Worm (Caenorhabditis elegans) whole organism, L2 larva: ENCODE results near the gene lips-17.

ENCODE experiments used
- F13H6.1 ChIP-seq: sonication (generic microtip); optimal IDR thresholded peaks from 2 replicates; lab custom pipeline; 2016; ENCODE audit warnings: missing genetic modification characterization, missing compliant biosample characterization
- R02D3.7 ChIP-seq: fragments of 150-350 bp; optimal IDR thresholded peaks from 2 replicates; lab custom pipeline; 2014; ENCODE audit warnings: missing biosample characterization, missing genetic modification characterization
- alr-1 ChIP-seq: fragments of 150-350 bp; optimal IDR thresholded peaks from 2 replicates; lab custom pipeline; 2014; ENCODE audit warnings: missing biosample characterization, missing genetic modification characterization
- aly-2 ChIP-seq: fragments of 150-350 bp; optimal IDR thresholded peaks from 2 replicates; lab custom pipeline; 2014; ENCODE audit warnings: missing biosample characterization, missing genetic modification characterization
- blmp-1 ChIP-seq: sonication (generic microtip); optimal IDR thresholded peaks from 2 replicates; lab custom pipeline; 2017; ENCODE audit warnings: missing genetic modification characterization, mild to moderate bottlenecking, missing compliant biosample characterization, antibody characterized with exemption, moderate library complexity; ENCODE audit not compliant: insufficient read depth
- ceh-16 ChIP-seq: fragments of 150-350 bp; optimal IDR thresholded peaks from 2 replicates; lab custom pipeline; 2014; ENCODE audit warnings: missing biosample characterization, missing genetic modification characterization
- ceh-82 ChIP-seq: fragments of 150-350 bp; optimal IDR thresholded peaks from 2 replicates; lab custom pipeline; 2014; ENCODE audit warnings: missing biosample characterization, missing genetic modification characterization
- crh-2 ChIP-seq: sonication (generic microtip); optimal IDR thresholded peaks from 2 replicates; lab custom pipeline; 2017; ENCODE audit warnings: missing biosample characterization, missing genetic modification characterization
- dmd-4 ChIP-seq: sonication (generic microtip); optimal IDR thresholded peaks from 2 replicates; lab custom pipeline; 2017; ENCODE audit warnings: missing biosample characterization, missing genetic modification characterization
- egl-27 ChIP-seq: sonication (generic microtip); optimal IDR thresholded peaks from 3 replicates; lab custom pipeline; 2017; ENCODE audit warnings: missing biosample characterization, missing genetic modification reagents, missing genetic modification characterization
- elt-1 ChIP-seq: fragments of 150-350 bp; optimal IDR thresholded peaks from 2 replicates; lab custom pipeline; 2014; ENCODE audit warnings: missing biosample characterization, missing genetic modification characterization
- elt-3 ChIP-seq: sonication (generic microtip); optimal IDR thresholded peaks from 2 replicates; lab custom pipeline; 2017; ENCODE audit warnings: missing biosample characterization, missing genetic modification characterization
- lin-13 ChIP-seq: fragments of 150-350 bp; optimal IDR thresholded peaks from 2 replicates; lab custom pipeline; 2014; ENCODE audit warnings: missing biosample characterization, missing genetic modification reagents, missing genetic modification characterization
- mbf-1 ChIP-seq: sonication (generic microtip); optimal IDR thresholded peaks from 2 replicates; lab custom pipeline; 2017; ENCODE audit warnings: missing biosample characterization, missing genetic modification characterization
- nhr-11 ChIP-seq: fragments of 150-350 bp; optimal IDR thresholded peaks from 2 replicates; lab custom pipeline; 2014; ENCODE audit warnings: missing biosample characterization, missing genetic modification characterization
- nhr-129 ChIP-seq: fragments of 150-350 bp; optimal IDR thresholded peaks from 2 replicates; lab custom pipeline; 2014; ENCODE audit warnings: missing biosample characterization, missing genetic modification characterization
- nhr-21 ChIP-seq: fragments of 150-350 bp; optimal IDR thresholded peaks from 2 replicates; lab custom pipeline; 2014; ENCODE audit warnings: missing biosample characterization, missing genetic modification characterization
- nhr-23 ChIP-seq: fragments of 150-350 bp; optimal IDR thresholded peaks from 2 replicates; lab custom pipeline; 2014; ENCODE audit warnings: missing biosample characterization, missing genetic modification reagents, missing genetic modification characterization
- nhr-237 ChIP-seq: fragments of 150-350 bp; optimal IDR thresholded peaks from 2 replicates; lab custom pipeline; 2014; ENCODE audit warnings: missing biosample characterization, missing genetic modification characterization
- nhr-25 ChIP-seq: fragments of 150-350 bp; sonication (generic microtip); optimal IDR thresholded peaks from 3 replicates; lab custom pipeline; 2014; ENCODE audit warnings: missing biosample characterization, missing genetic modification characterization
- nhr-6 ChIP-seq: fragments of 150-350 bp; optimal IDR thresholded peaks from 2 replicates; lab custom pipeline; 2014; ENCODE audit warnings: missing biosample characterization, missing genetic modification characterization
- peb-1 ChIP-seq: fragments of 150-350 bp; optimal IDR thresholded peaks from 2 replicates; lab custom pipeline; 2014; ENCODE audit warnings: missing biosample characterization, missing genetic modification characterization
- sem-4 ChIP-seq: fragments of 150-350 bp; optimal IDR thresholded peaks from 2 replicates; lab custom pipeline; 2014; ENCODE audit warnings: missing biosample characterization, missing genetic modification reagents, missing genetic modification characterization
- skn-1 ChIP-seq: sonication (generic microtip); optimal IDR thresholded peaks from 2 replicates; lab custom pipeline; 2017; ENCODE audit warnings: missing biosample characterization, missing genetic modification characterization
- sma-3 ChIP-seq: sonication (generic microtip); optimal IDR thresholded peaks from 2 replicates; lab custom pipeline; 2016; ENCODE audit warnings: missing genetic modification reagents, missing genetic modification characterization, missing compliant biosample characterization
- sma-9 ChIP-seq, 2 experiments: fragments of 150-350 bp in 1 of 2; sonication (generic microtip) in 1 of 2; optimal IDR thresholded peaks; 2 replicates each; lab custom pipeline; 2014 to 2016; ENCODE audit warnings: missing genetic modification characterization in 2 of 2, mild to moderate bottlenecking in 1 of 2, missing biosample characterization in 1 of 2, missing compliant biosample characterization in 1 of 2, missing genetic modification reagents in 1 of 2, moderate library complexity in 1 of 2
- unc-39 ChIP-seq: fragments of 150-350 bp; optimal IDR thresholded peaks from 2 replicates; lab custom pipeline; 2014; ENCODE audit warnings: missing biosample characterization, missing genetic modification characterization
- unc-55 ChIP-seq: fragments of 150-350 bp; sonication (generic microtip); optimal IDR thresholded peaks from 3 replicates; lab custom pipeline; 2014; ENCODE audit warnings: missing biosample characterization, missing genetic modification reagents, missing genetic modification characterization
- zag-1 ChIP-seq: fragments of 150-350 bp; optimal IDR thresholded peaks from 2 replicates; lab custom pipeline; 2014; ENCODE audit warnings: missing biosample characterization, missing genetic modification characterization
- ztf-1 ChIP-seq: fragments of 200-800 bp; sonication (Bioruptor generic); conservative IDR thresholded peaks from 2 replicates; pipeline ENCODE4 v1.3.6; 2022; ENCODE audit warnings: missing genetic modification characterization, missing compliant biosample characterization
- ztf-11 ChIP-seq: sonication (generic microtip); optimal IDR thresholded peaks from 2 replicates; lab custom pipeline; 2017; ENCODE audit warnings: missing biosample characterization, missing genetic modification characterization

lips-17 gene

ce11 chrII:7570305-7570704 lies 37.7 kb upstream of the lips-17 start, which contains the start of gene F35D2.3:
F35D2.3 (plus strand) TSS chrII:7570605.
- TF ChIP-seq ztf-1 (GFP tag; lab: Robert Waterston, UW) (no peak), sem-4 (tag; lab: Kevin White, UChicago) (no peak), peb-1 (tag; lab: Kevin White, UChicago) (no peak), ztf-11 (tag; lab: Kevin White, UChicago) (no peak), F13H6.1 (no peak), nhr-23 (no peak)

ce11 chrII:7570820-7571219 lies 37.2 kb upstream of the lips-17 start:
- TF ChIP-seq F13H6.1 (no peak), unc-55 (GFP tag; lab: Kevin White, UChicago) (no peak), crh-2 (tag; lab: Kevin White, UChicago) (no peak), nhr-237 (tag; lab: Kevin White, UChicago) (no peak), sma-3 (GFP tag; lab: Kevin White, UChicago) (no peak), nhr-21 (no peak), ztf-11 (tag; lab: Kevin White, UChicago) (no peak), elt-3 (tag; lab: Kevin White, UChicago) (no peak), alr-1 (tag; lab: Kevin White, UChicago) (no peak), nhr-129 (tag; lab: Kevin White, UChicago) (no peak), nhr-6 (tag; lab: Kevin White, UChicago) (no peak), zag-1 (tag; lab: Kevin White, UChicago) (no peak), skn-1 (tag; lab: Kevin White, UChicago) (no peak), elt-1 (tag; lab: Kevin White, UChicago) (no peak)
- TF ChIP-seq, all 48 proteins: peak for 0

ce11 chrII:7574143-7574542 lies 33.9 kb upstream of the lips-17 start, which contains the start of gene F35D2.2:
F35D2.2 (plus strand) TSS chrII:7574443.
- TF ChIP-seq alr-1 (tag; lab: Kevin White, UChicago) (no peak), nhr-6 (tag; lab: Kevin White, UChicago) (no peak), blmp-1 (tag; lab: Kevin White, UChicago) (no peak), crh-2 (tag; lab: Kevin White, UChicago) (no peak), elt-1 (tag; lab: Kevin White, UChicago) (no peak), ceh-82 (tag; lab: Kevin White, UChicago) (no peak), dmd-4 (no peak)
- TF ChIP-seq, all 48 proteins: peak for 0

ce11 chrII:7575614-7576013 lies 32.4 kb upstream of the lips-17 start, which contains the start of gene F35D2.1:
F35D2.1 (plus strand) TSS chrII:7575914.
- TF ChIP-seq R02D3.7 (tag; lab: Kevin White, UChicago) (no peak), ceh-16 (tag; lab: Kevin White, UChicago) (no peak)

- TF ChIP-seq unc-55 (GFP tag; lab: Kevin White, UChicago) = no peak
- TF ChIP-seq sem-4 (tag; lab: Kevin White, UChicago) = no peak
- TF ChIP-seq elt-1 (tag; lab: Kevin White, UChicago) = no peak
- no peak for TF ChIP-seq dmd-4
- no peak for TF ChIP-seq nhr-237 (tag; lab: Kevin White, UChicago)
- TF ChIP-seq egl-27 (tag; lab: Kevin White, UChicago) = no peak
- TF ChIP-seq sma-9 (GFP tag; optimal IDR thresholded peaks at IDR 0.05; lab: Kevin White, UChicago) = no peak
- no peak for TF ChIP-seq sma-9 (tag; optimal IDR thresholded peaks at IDR 0.05; lab: Kevin White, UChicago)
- no peak for TF ChIP-seq ztf-11 (tag; lab: Kevin White, UChicago)
- no peak for TF ChIP-seq elt-3 (tag; lab: Kevin White, UChicago)
These were observed 30.6 kb upstream of the lips-17 start, which contains the start of gene F35D2.6 for ce11 chrII:7577412-7577811. F35D2.6 (plus strand) TSS chrII:7577712.

- TF ChIP-seq alr-1 (tag; lab: Kevin White, UChicago) (no peak), nhr-237 (tag; lab: Kevin White, UChicago) (no peak), elt-3 (tag; lab: Kevin White, UChicago) (no peak), zag-1 (tag; lab: Kevin White, UChicago) (no peak), unc-39 (tag; lab: Kevin White, UChicago) (no peak), R02D3.7 (tag; lab: Kevin White, UChicago) (no peak)
- TF ChIP-seq, all 48 proteins: peak for 0
These were observed 24.5 kb upstream of the lips-17 start, which contains the start of gene mks-3 for ce11 chrII:7583555-7583954. mks-3 (minus strand) TSS chrII:7583655.

- TF ChIP-seq crh-2 (tag; lab: Kevin White, UChicago) (no peak), lin-13 (GFP tag; lab: Kevin White, UChicago) (no peak), nhr-21 (no peak), nhr-25 (no peak), sem-4 (tag; lab: Kevin White, UChicago) (no peak), unc-55 (GFP tag; lab: Kevin White, UChicago) (no peak), peb-1 (tag; lab: Kevin White, UChicago) (no peak), egl-27 (tag; lab: Kevin White, UChicago) (no peak), aly-2 (tag; lab: Kevin White, UChicago) (no peak), nhr-6 (tag; lab: Kevin White, UChicago) (no peak), elt-1 (tag; lab: Kevin White, UChicago) (no peak), nhr-23 (no peak), mbf-1 (tag; lab: Kevin White, UChicago) (no peak), nhr-129 (tag; lab: Kevin White, UChicago) (no peak), unc-39 (tag; lab: Kevin White, UChicago) (no peak), blmp-1 (tag; lab: Kevin White, UChicago) (no peak), nhr-11 (tag; lab: Kevin White, UChicago) (no peak), R02D3.7 (tag; lab: Kevin White, UChicago) (no peak)
- TF ChIP-seq, all 48 proteins: peak for 0
These were observed 19.8 kb upstream of the lips-17 start for ce11 chrII:7588295-7588694.
